Worm (Caenorhabditis elegans) whole organism, L2 larva: Measurements from ENCODE around the gene oops-1.

ENCODE experiments used
- alr-1 ChIP-seq: fragments of 150-350 bp; optimal IDR thresholded peaks from 2 replicates; lab custom pipeline; 2014; ENCODE audit warnings: missing biosample characterization, missing genetic modification characterization
- blmp-1 ChIP-seq: sonication (generic microtip); optimal IDR thresholded peaks from 2 replicates; lab custom pipeline; 2017; ENCODE audit warnings: missing genetic modification characterization, mild to moderate bottlenecking, missing compliant biosample characterization, antibody characterized with exemption, moderate library complexity; ENCODE audit not compliant: insufficient read depth
- crh-2 ChIP-seq: sonication (generic microtip); optimal IDR thresholded peaks from 2 replicates; lab custom pipeline; 2017; ENCODE audit warnings: missing biosample characterization, missing genetic modification characterization
- elt-3 ChIP-seq: sonication (generic microtip); optimal IDR thresholded peaks from 2 replicates; lab custom pipeline; 2017; ENCODE audit warnings: missing biosample characterization, missing genetic modification characterization
- lin-13 ChIP-seq: fragments of 150-350 bp; optimal IDR thresholded peaks from 2 replicates; lab custom pipeline; 2014; ENCODE audit warnings: missing biosample characterization, missing genetic modification reagents, missing genetic modification characterization
- peb-1 ChIP-seq: fragments of 150-350 bp; optimal IDR thresholded peaks from 2 replicates; lab custom pipeline; 2014; ENCODE audit warnings: missing biosample characterization, missing genetic modification characterization
- snpc-4 ChIP-seq: fragments of 150-350 bp; optimal IDR thresholded peaks from 2 replicates; lab custom pipeline; 2014; ENCODE audit warnings: missing biosample characterization, missing genetic modification characterization
- unc-62 ChIP-seq: fragments of 150-350 bp; optimal IDR thresholded peaks from 2 replicates; lab custom pipeline; 2014; ENCODE audit warnings: missing biosample characterization, missing genetic modification reagents, missing genetic modification characterization
- zag-1 ChIP-seq: fragments of 150-350 bp; optimal IDR thresholded peaks from 2 replicates; lab custom pipeline; 2014; ENCODE audit warnings: missing biosample characterization, missing genetic modification characterization

DNA sequence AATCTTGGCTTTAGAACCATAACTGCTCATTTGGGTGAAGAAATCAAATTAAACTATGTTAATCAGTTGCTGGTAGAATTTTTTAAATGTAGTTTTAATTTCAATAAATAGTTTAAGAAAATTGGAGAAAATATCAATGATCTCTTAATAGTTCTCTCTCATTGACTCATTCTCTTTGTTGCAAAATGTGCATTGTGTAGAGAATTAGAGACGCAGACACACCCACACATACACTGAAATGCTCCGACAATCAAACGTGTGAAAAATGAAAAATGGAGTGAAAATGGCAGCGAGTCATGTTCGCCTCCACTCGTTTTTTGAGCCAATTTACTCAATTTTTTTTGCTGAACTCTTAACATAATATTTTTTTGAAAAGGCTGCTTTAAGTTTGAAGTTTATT lies 7.0 kb upstream of the oops-1 start:
- TF ChIP-seq zag-1 (tag; lab: Kevin White, UChicago): no peak
- no peak for TF ChIP-seq alr-1 (tag; lab: Kevin White, UChicago)
- TF ChIP-seq snpc-4 (tag; lab: Kevin White, UChicago): no peak
- TF ChIP-seq crh-2 (tag; lab: Kevin White, UChicago): no peak
- no peak for TF ChIP-seq unc-62
- TF ChIP-seq peb-1 (tag; lab: Kevin White, UChicago): no peak
- TF ChIP-seq blmp-1 (tag; lab: Kevin White, UChicago): no peak
- TF ChIP-seq elt-3 (tag; lab: Kevin White, UChicago): no peak
- TF ChIP-seq lin-13 (GFP tag; lab: Kevin White, UChicago): no peak
